Fruit fly (Drosophila melanogaster) whole organism, prepupa: ENCODE measurements around the gene CG42750.

Source experiments
- Blimp-1 ChIP-seq: fragments of 200-800 bp; sonication (Bioruptor generic); optimal IDR thresholded peaks from 3 replicates; lab custom pipeline; 2017; ENCODE audit warnings: missing biosample characterization, missing genetic modification characterization, mild to moderate bottlenecking, moderate library complexity, missing genetic modification reagents
- CG10631 ChIP-seq: fragments of 200-800 bp; sonication (Bioruptor generic); optimal IDR thresholded peaks from 2 replicates; lab custom pipeline; 2016; ENCODE audit warnings: missing biosample characterization, missing genetic modification characterization
- CG10669 ChIP-seq: fragments of 200-800 bp; sonication (Bioruptor generic); optimal IDR thresholded peaks from 3 replicates; lab custom pipeline; 2018; ENCODE audit warnings: missing biosample characterization, mild to moderate bottlenecking, missing genetic modification characterization, moderate library complexity
- CG11294 ChIP-seq: fragments of 200-800 bp; sonication (Bioruptor generic); IDR thresholded peaks from 2 replicates; pipeline ENCODE4 v1.3.6; 2022; ENCODE audit warnings: missing biosample characterization, missing genetic modification characterization
- CG11762 ChIP-seq: fragments of 200-800 bp; sonication (Bioruptor generic); optimal IDR thresholded peaks from 3 replicates; lab custom pipeline; 2016; ENCODE audit warnings: missing biosample characterization, missing genetic modification characterization; ENCODE audit not compliant: insufficient read depth
- CG15336 ChIP-seq: fragments of 200-800 bp; sonication (Bioruptor generic); IDR thresholded peaks from 2 replicates; pipeline ENCODE4 v1.3.6; 2022; ENCODE audit warnings: missing biosample characterization, missing genetic modification characterization
- CG1621 ChIP-seq: fragments of 200-800 bp; sonication (Bioruptor generic); optimal IDR thresholded peaks from 3 replicates; lab custom pipeline; 2018; ENCODE audit warnings: missing biosample characterization, mild to moderate bottlenecking, missing genetic modification characterization
- CG3032 ChIP-seq: fragments of 200-800 bp; optimal IDR thresholded peaks from 2 replicates; lab custom pipeline; 2019; ENCODE audit warnings: missing biosample characterization, mild to moderate bottlenecking, missing genetic modification characterization, moderate library complexity
- CG31627 ChIP-seq: fragments of 200-800 bp; sonication (Bioruptor generic); optimal IDR thresholded peaks from 3 replicates; lab custom pipeline; 2016; ENCODE audit warnings: missing biosample characterization, missing genetic modification characterization
- CG32006 ChIP-seq: fragments of 200-800 bp; sonication (Bioruptor generic); optimal IDR thresholded peaks from 3 replicates; lab custom pipeline; 2017; ENCODE audit warnings: missing biosample characterization, mild to moderate bottlenecking, missing genetic modification characterization
- CG34406 ChIP-seq: fragments of 200-800 bp; sonication (Bioruptor generic); optimal IDR thresholded peaks from 3 replicates; lab custom pipeline; 2016; ENCODE audit warnings: missing biosample characterization, missing genetic modification characterization
- CG3919 ChIP-seq: fragments of 200-800 bp; sonication (Bioruptor generic); optimal IDR thresholded peaks from 3 replicates; lab custom pipeline; 2016; ENCODE audit warnings: missing biosample characterization, missing genetic modification characterization
- CG4318 ChIP-seq: fragments of 200-800 bp; sonication (Bioruptor generic); optimal IDR thresholded peaks from 3 replicates; lab custom pipeline; 2017; ENCODE audit warnings: missing biosample characterization, mild to moderate bottlenecking, missing genetic modification characterization
- CG6163 ChIP-seq: fragments of 200-800 bp; sonication (Bioruptor generic); IDR thresholded peaks from 3 replicates; pipeline ENCODE4 v1.3.6; 2022; ENCODE audit warnings: missing biosample characterization, missing genetic modification characterization
- CG6792 ChIP-seq: fragments of 200-800 bp; sonication (Bioruptor generic); optimal IDR thresholded peaks from 3 replicates; lab custom pipeline; 2016; ENCODE audit warnings: missing biosample characterization, missing genetic modification characterization
- CG6808 ChIP-seq: fragments of 200-800 bp; sonication (Bioruptor generic); optimal IDR thresholded peaks from 3 replicates; lab custom pipeline; 2017; ENCODE audit warnings: missing biosample characterization, missing genetic modification characterization, mild to moderate bottlenecking, moderate library complexity, missing genetic modification reagents
- CG6854 ChIP-seq: fragments of 200-800 bp; sonication (Bioruptor generic); optimal IDR thresholded peaks from 2 replicates; lab custom pipeline; 2017; ENCODE audit warnings: missing biosample characterization, mild to moderate bottlenecking, missing genetic modification characterization
- CG8119 ChIP-seq: fragments of 200-800 bp; sonication (Bioruptor generic); IDR thresholded peaks from 3 replicates; pipeline ENCODE4 v1.3.6; 2022; ENCODE audit warnings: missing biosample characterization, missing genetic modification characterization
- Eip75B ChIP-seq: fragments of 200-800 bp; sonication (Bioruptor generic); optimal IDR thresholded peaks from 3 replicates; lab custom pipeline; 2016; ENCODE audit warnings: missing biosample characterization, missing genetic modification characterization
- Eip78C ChIP-seq: fragments of 200-800 bp; sonication (Bioruptor generic); peaks from one replicate; lab custom pipeline; 2016; ENCODE audit warnings: missing biosample characterization, missing genetic modification characterization
- Eip93F ChIP-seq: fragments of 200-800 bp; sonication (Bioruptor generic); optimal IDR thresholded peaks from 2 replicates; lab custom pipeline; 2016; ENCODE audit warnings: missing biosample characterization, mild to moderate bottlenecking, missing genetic modification characterization
- Ets96B ChIP-seq: fragments of 200-800 bp; optimal IDR thresholded peaks from 2 replicates; lab custom pipeline; 2019; ENCODE audit warnings: missing biosample characterization, mild to moderate bottlenecking, missing genetic modification characterization, moderate library complexity
- Gug ChIP-seq: fragments of 200-800 bp; sonication (Bioruptor generic); IDR thresholded peaks from 2 replicates; pipeline ENCODE4 v1.3.6; 2022; ENCODE audit warnings: missing biosample characterization, missing genetic modification characterization
- Hr38 ChIP-seq: sonication (Bioruptor generic); optimal IDR thresholded peaks from 2 replicates; lab custom pipeline; 2016; ENCODE audit warnings: missing biosample characterization, missing genetic modification characterization
- Hr39 ChIP-seq: fragments of 200-800 bp; sonication (Bioruptor generic); optimal IDR thresholded peaks from 2 replicates; lab custom pipeline; 2016; ENCODE audit warnings: missing biosample characterization, missing genetic modification characterization
- Hr4 ChIP-seq: fragments of 200-800 bp; sonication (Bioruptor generic); optimal IDR thresholded peaks from 3 replicates; lab custom pipeline; 2016; ENCODE audit warnings: missing biosample characterization, missing genetic modification characterization
- Met ChIP-seq: fragments of 200-800 bp; sonication (Bioruptor generic); optimal IDR thresholded peaks from 3 replicates; lab custom pipeline; 2016; ENCODE audit warnings: missing biosample characterization, missing genetic modification characterization
- Sox15 ChIP-seq: fragments of 200-800 bp; sonication (Bioruptor generic); optimal IDR thresholded peaks from 3 replicates; lab custom pipeline; 2016; ENCODE audit warnings: missing biosample characterization, missing genetic modification characterization
- achi ChIP-seq: fragments of 200-800 bp; sonication (Bioruptor generic); optimal IDR thresholded peaks from 3 replicates; lab custom pipeline; 2016; ENCODE audit warnings: missing biosample characterization, missing genetic modification characterization
- dsx ChIP-seq: fragments of 200-800 bp; optimal IDR thresholded peaks from 3 replicates; lab custom pipeline; 2019; ENCODE audit warnings: missing biosample characterization, mild to moderate bottlenecking, missing genetic modification characterization, moderate library complexity; ENCODE audit not compliant: poor library complexity, severe bottlenecking
- eg ChIP-seq: fragments of 200-800 bp; sonication (Bioruptor generic); IDR thresholded peaks from 3 replicates; pipeline ENCODE4 v1.3.6; 2022; ENCODE audit warnings: missing biosample characterization, missing genetic modification characterization
- fd59A ChIP-seq: fragments of 200-800 bp; sonication (Bioruptor generic); optimal IDR thresholded peaks from 2 replicates; lab custom pipeline; 2017; ENCODE audit warnings: missing biosample characterization, mild to moderate bottlenecking, missing genetic modification characterization, missing genetic modification reagents
- fd85E ChIP-seq: fragments of 200-800 bp; sonication (Bioruptor generic); optimal IDR thresholded peaks from 3 replicates; lab custom pipeline; 2016; ENCODE audit warnings: missing biosample characterization, missing genetic modification characterization
- net ChIP-seq: fragments of 200-800 bp; sonication (Bioruptor generic); optimal IDR thresholded peaks from 3 replicates; lab custom pipeline; 2016; ENCODE audit warnings: missing biosample characterization, missing genetic modification characterization
- salr ChIP-seq, 2 experiments: fragments of 200-800 bp; sonication (Bioruptor generic); optimal IDR thresholded peaks; 3 replicates each; lab custom pipeline; 2016 to 2018; ENCODE audit warnings: missing biosample characterization in 2 of 2, missing genetic modification characterization in 2 of 2, mild to moderate bottlenecking in 1 of 2
- spab ChIP-seq: fragments of 200-800 bp; sonication (Bioruptor generic); optimal IDR thresholded peaks from 2 replicates; lab custom pipeline; 2017; ENCODE audit warnings: missing biosample characterization, mild to moderate bottlenecking, missing genetic modification characterization, missing genetic modification reagents
- ss ChIP-seq, 2 experiments: fragments of 200-800 bp; sonication (Bioruptor generic); optimal IDR thresholded peaks; 2 replicates in 1 of 2; 3 replicates in 1 of 2; lab custom pipeline; 2017 to 2018; ENCODE audit warnings: mild to moderate bottlenecking in 2 of 2, missing biosample characterization in 2 of 2, missing genetic modification characterization in 2 of 2, moderate library complexity in 1 of 2
- svp ChIP-seq: fragments of 200-800 bp; sonication (Bioruptor generic); peaks from one replicate; lab custom pipeline; 2016; ENCODE audit warnings: missing biosample characterization, missing genetic modification characterization
- vri ChIP-seq: fragments of 200-800 bp; sonication (Bioruptor generic); optimal IDR thresholded peaks from 3 replicates; lab custom pipeline; 2016; ENCODE audit warnings: missing biosample characterization, mild to moderate bottlenecking, missing genetic modification characterization

The CG42750 gene

DNA sequence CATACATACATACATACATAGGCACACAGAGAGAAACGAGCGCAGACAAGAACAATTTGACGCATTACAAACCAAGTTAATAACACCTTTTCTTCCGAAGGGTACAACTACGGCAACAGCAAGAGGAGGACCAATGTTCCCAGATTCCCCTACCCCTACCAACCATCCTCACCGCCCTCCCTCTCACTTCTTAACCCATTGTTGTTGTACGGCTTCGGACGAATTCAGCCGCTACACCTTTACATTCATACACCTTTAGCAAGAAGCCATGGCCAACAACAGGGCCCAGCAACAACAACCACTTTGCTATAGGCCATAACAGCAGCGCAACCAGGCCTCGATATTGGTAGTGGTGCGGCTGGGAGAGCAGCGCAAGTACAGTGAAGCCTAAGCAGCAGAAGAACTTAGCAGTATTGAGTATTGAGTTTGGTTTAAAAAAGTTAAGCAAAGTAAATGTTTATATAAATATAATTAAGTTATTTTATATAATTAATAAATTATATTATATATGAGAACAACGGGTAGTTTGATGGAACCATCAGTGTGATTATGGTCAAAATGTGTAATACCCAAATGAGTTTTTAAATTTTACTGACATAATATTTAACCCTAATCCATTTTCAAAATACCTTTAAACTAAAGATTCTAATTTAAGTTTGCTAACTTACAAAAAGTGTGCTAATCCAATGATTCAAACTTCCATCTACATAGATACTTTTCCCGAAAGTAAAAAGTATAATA is 125.0 kb downstream of the CG42750 start (continued):
- no peak for TF ChIP-seq Blimp-1 (GFP tag; lab: Kevin White, UChicago)
- TF ChIP-seq fd59A: peak; percentile 18
- TF ChIP-seq achi: peak; percentile 49
- TF ChIP-seq ss (GFP tag; optimal IDR thresholded peaks at IDR 0.05; lab: Kevin White, UChicago): peak; percentile 8 to 23
- peak in 1 of 2 experiments; percentile 34 for TF ChIP-seq salr (GFP tag; optimal IDR thresholded peaks at IDR 0.05; lab: Kevin White, UChicago)
- TF ChIP-seq CG3032: no peak
- TF ChIP-seq Hr4 (GFP tag; lab: Kevin White, UChicago): peak; percentile 43
- TF ChIP-seq CG8119 (GFP tag; lab: Robert Waterston, UW): peak; percentile 42; the same call in 1 of the 3 replicates
- peak; percentile 28 for TF ChIP-seq CG10669 (GFP tag; lab: Kevin White, UChicago)
- peak; percentile 60 for TF ChIP-seq CG1621 (tag; lab: Kevin White, UChicago)
- TF ChIP-seq Eip75B (GFP tag; lab: Kevin White, UChicago): peak; percentile 54
- TF ChIP-seq fd85E (GFP tag; lab: Kevin White, UChicago): no peak
- peak; percentile 70 for TF ChIP-seq eg (GFP tag; lab: Robert Waterston, UW)
- TF ChIP-seq CG34406 (GFP tag; lab: Kevin White, UChicago): no peak
- peak; percentile 45 for TF ChIP-seq CG31627 (GFP tag; lab: Kevin White, UChicago)
- no peak for TF ChIP-seq Hr38 (GFP tag; lab: Kevin White, UChicago)
- peak; percentile 3 for TF ChIP-seq CG10631 (GFP tag; lab: Kevin White, UChicago)
- TF ChIP-seq CG6854 (GFP tag; lab: Kevin White, UChicago): no peak
- TF ChIP-seq net (GFP tag; lab: Kevin White, UChicago): no peak
- peak; percentile 64 for TF ChIP-seq CG3919 (GFP tag; lab: Kevin White, UChicago)
- TF ChIP-seq vri (GFP tag; lab: Kevin White, UChicago): peak; percentile 5
- TF ChIP-seq svp (GFP tag; lab: Kevin White, UChicago): peak; percentile 78
- TF ChIP-seq CG32006 (GFP tag; lab: Kevin White, UChicago): no peak
- TF ChIP-seq spab (GFP tag; lab: Kevin White, UChicago): peak; percentile 5
- no peak for TF ChIP-seq CG11762
- TF ChIP-seq CG4318 (GFP tag; lab: Kevin White, UChicago): no peak
- peak; percentile 15 for TF ChIP-seq Eip93F
- TF ChIP-seq Ets96B (tag; lab: Kevin White, UChicago): no peak
- peak; percentile 37; the same call in 1 of the 2 replicates for TF ChIP-seq Gug

DNA sequence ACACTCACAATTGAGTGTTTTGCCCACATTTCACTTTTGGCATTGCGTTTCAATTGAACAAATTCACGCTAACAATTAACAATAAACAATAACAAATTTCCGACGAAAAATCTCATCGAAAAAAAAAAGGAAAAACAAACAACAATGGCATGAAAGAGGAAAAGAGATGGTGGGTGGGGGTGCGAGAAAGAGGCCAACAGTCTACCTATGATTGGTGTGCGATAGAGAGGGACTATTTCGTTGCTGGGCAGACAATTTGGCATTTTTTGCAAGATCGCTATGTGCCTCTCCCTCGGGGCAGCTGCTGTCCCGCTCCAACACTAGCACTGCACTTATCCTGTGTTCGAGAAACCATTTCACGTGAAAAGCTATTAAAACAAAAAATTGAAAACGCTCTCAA is 125.7 kb downstream of the CG42750 start:
- TF ChIP-seq CG6792 (GFP tag; lab: Kevin White, UChicago) (no peak), CG3919 (GFP tag; lab: Kevin White, UChicago) (no peak), CG1621 (tag; lab: Kevin White, UChicago) (no peak), Gug (no peak), dsx (no peak), Met (GFP tag; lab: Kevin White, UChicago) (no peak), CG6163 (GFP tag; lab: Robert Waterston, UW) (no peak), CG31627 (GFP tag; lab: Kevin White, UChicago) (no peak), CG11294 (GFP tag; lab: Robert Waterston, UW) (no peak), Sox15 (GFP tag; lab: Kevin White, UChicago) (no peak), CG15336 (no peak), CG6808 (GFP tag; lab: Kevin White, UChicago) (no peak), Hr39 (GFP tag; lab: Kevin White, UChicago) (no peak), Blimp-1 (GFP tag; lab: Kevin White, UChicago) (no peak), spab (GFP tag; lab: Kevin White, UChicago) (no peak), Eip78C (GFP tag; lab: Kevin White, UChicago) (no peak)
